Fruit fly (Drosophila melanogaster) whole organism, embryonic: ENCODE results near the gene Phs.
A peak's percentile ranks its signal among the peaks of the same experiment; 100 is the strongest.

Source experiments
- Abd-B ChIP-seq: fragments of 200-800 bp; sonication (Bioruptor generic); optimal IDR thresholded peaks from 2 replicates; lab custom pipeline; 2018; ENCODE audit warnings: missing biosample characterization, mild to moderate bottlenecking, missing genetic modification characterization, moderate library complexity
- B-H1 ChIP-seq: fragments of 200-800 bp; sonication (Bioruptor generic); IDR thresholded peaks from 3 replicates; pipeline ENCODE4 v1.3.6; 2022; ENCODE audit warnings: missing biosample characterization, missing genetic modification characterization
- CG10147 ChIP-seq: fragments of 200-800 bp; sonication (Bioruptor generic); optimal IDR thresholded peaks from 2 replicates; lab custom pipeline; 2019; ENCODE audit warnings: missing biosample characterization, mild to moderate bottlenecking, missing genetic modification characterization, moderate library complexity
- CG11456 ChIP-seq: fragments of 200-800 bp; sonication (Bioruptor generic); IDR thresholded peaks from 3 replicates; pipeline ENCODE4 v1.3.6; 2022; ENCODE audit warnings: missing biosample characterization, missing genetic modification characterization
- CG11504 ChIP-seq: fragments of 200-800 bp; sonication (Bioruptor generic); optimal IDR thresholded peaks from 3 replicates; lab custom pipeline; 2019; ENCODE audit warnings: missing biosample characterization, mild to moderate bottlenecking, missing genetic modification characterization, moderate library complexity
- CG11696 ChIP-seq: fragments of 200-800 bp; sonication (Bioruptor generic); IDR thresholded peaks from 2 replicates; pipeline ENCODE4 v1.3.6; 2022; ENCODE audit warnings: missing biosample characterization, missing genetic modification characterization
- CG12744 ChIP-seq: fragments of 200-800 bp; sonication (Bioruptor generic); optimal IDR thresholded peaks from 2 replicates; lab custom pipeline; 2016; ENCODE audit warnings: missing biosample characterization, missing genetic modification characterization
- CG13894 ChIP-seq: fragments of 200-800 bp; sonication (Bioruptor generic); optimal IDR thresholded peaks from 3 replicates; lab custom pipeline; 2018; ENCODE audit warnings: missing biosample characterization, mild to moderate bottlenecking, missing genetic modification characterization, moderate library complexity
- CG14014 ChIP-seq: fragments of 200-800 bp; sonication (Bioruptor generic); IDR thresholded peaks from 2 replicates; pipeline ENCODE4 v1.3.6; 2022; ENCODE audit warnings: missing biosample characterization, missing genetic modification characterization
- CG14441 ChIP-seq: fragments of 200-800 bp; sonication (Bioruptor generic); IDR thresholded peaks from 2 replicates; pipeline ENCODE4 v1.3.6; 2022; ENCODE audit warnings: missing biosample characterization, missing genetic modification characterization
- CG14965 ChIP-seq: fragments of 200-800 bp; sonication (Bioruptor generic); optimal IDR thresholded peaks from 2 replicates; lab custom pipeline; 2016; ENCODE audit warnings: missing biosample characterization, missing genetic modification characterization, borderline replicate concordance
- CG17359 ChIP-seq: fragments of 200-800 bp; sonication (Bioruptor generic); optimal IDR thresholded peaks from 3 replicates; lab custom pipeline; 2018; ENCODE audit warnings: missing biosample characterization, mild to moderate bottlenecking, missing genetic modification characterization, moderate library complexity
- CG2199 ChIP-seq: fragments of 200-800 bp; sonication (Bioruptor generic); IDR thresholded peaks from 3 replicates; pipeline ENCODE4 v1.3.6; 2022; ENCODE audit warnings: missing biosample characterization, missing genetic modification characterization
- CG2875 ChIP-seq: fragments of 200-800 bp; sonication (Bioruptor generic); optimal IDR thresholded peaks from 2 replicates; lab custom pipeline; 2017; ENCODE audit warnings: missing biosample characterization, mild to moderate bottlenecking, missing genetic modification characterization, missing genetic modification reagents
- CG30403 ChIP-seq: fragments of 200-800 bp; sonication (Bioruptor generic); optimal IDR thresholded peaks from 3 replicates; lab custom pipeline; 2016; ENCODE audit warnings: missing biosample characterization, missing genetic modification characterization
- CG3407 ChIP-seq: fragments of 200-800 bp; sonication (Bioruptor generic); optimal IDR thresholded peaks from 2 replicates; lab custom pipeline; 2018; ENCODE audit warnings: missing biosample characterization, mild to moderate bottlenecking, missing genetic modification characterization
- CG34376 ChIP-seq: fragments of 200-800 bp; sonication (Bioruptor generic); optimal IDR thresholded peaks from 2 replicates; lab custom pipeline; 2018; ENCODE audit warnings: missing biosample characterization, mild to moderate bottlenecking, missing genetic modification characterization
- CG3726 ChIP-seq: fragments of 200-800 bp; sonication (Bioruptor generic); IDR thresholded peaks from 3 replicates; pipeline ENCODE4, ENCODE4 v1.3.6; 2022; ENCODE audit warnings: missing biosample characterization, missing genetic modification characterization
- CG3838 ChIP-seq: fragments of 200-800 bp; sonication (Bioruptor generic); optimal IDR thresholded peaks from 3 replicates; lab custom pipeline; 2016; ENCODE audit warnings: missing biosample characterization, missing genetic modification characterization
- CG4404 ChIP-seq: fragments of 200-800 bp; sonication (Bioruptor generic); IDR thresholded peaks from 2 replicates; pipeline ENCODE4 v1.3.6; 2022; ENCODE audit warnings: missing biosample characterization, missing genetic modification characterization
- CG8388 ChIP-seq: fragments of 200-800 bp; sonication (Bioruptor generic); optimal IDR thresholded peaks from 2 replicates; lab custom pipeline; 2019; ENCODE audit warnings: missing biosample characterization, mild to moderate bottlenecking, missing genetic modification characterization, moderate library complexity
- CG8478 ChIP-seq: fragments of >200 bp; optimal IDR thresholded peaks from 2 replicates; lab custom pipeline; 2018
- CG9797 ChIP-seq: fragments of 200-800 bp; sonication (Bioruptor generic); optimal IDR thresholded peaks from 3 replicates; lab custom pipeline; 2018; ENCODE audit warnings: missing biosample characterization, mild to moderate bottlenecking, missing genetic modification characterization
- CoRest ChIP-seq: fragments of 200-800 bp; sonication (Bioruptor generic); optimal IDR thresholded peaks from 3 replicates; lab custom pipeline; 2018; ENCODE audit warnings: missing biosample characterization, mild to moderate bottlenecking, missing genetic modification characterization, moderate library complexity
- Doc2 ChIP-seq: fragments of 200-800 bp; sonication (Bioruptor generic); IDR thresholded peaks from 2 replicates; pipeline ENCODE4 v1.3.6; 2022; ENCODE audit warnings: missing biosample characterization, missing genetic modification characterization
- Fer3 ChIP-seq: fragments of 200-800 bp; sonication (Bioruptor generic); optimal IDR thresholded peaks from 2 replicates; lab custom pipeline; 2018; ENCODE audit warnings: missing biosample characterization, mild to moderate bottlenecking, missing genetic modification characterization, moderate library complexity
- GATAe ChIP-seq: fragments of 200-800 bp; sonication (Bioruptor generic); conservative IDR thresholded peaks from 2 replicates; pipeline ENCODE4 v1.3.6; 2022; ENCODE audit warnings: missing biosample characterization, missing genetic modification characterization
- MBD-R2 ChIP-seq: fragments of 200-800 bp; sonication (Bioruptor generic); IDR thresholded peaks from 2 replicates; pipeline ENCODE4 v1.3.6; 2022; ENCODE audit warnings: missing biosample characterization, missing genetic modification characterization
- PHDP ChIP-seq: fragments of 200-800 bp; sonication (Bioruptor generic); optimal IDR thresholded peaks from 3 replicates; lab custom pipeline; 2018; ENCODE audit warnings: missing biosample characterization, mild to moderate bottlenecking, missing genetic modification characterization, moderate library complexity
- Pdp1 ChIP-seq, 2 experiments: fragments of 200-800 bp; sonication (Bioruptor generic); optimal IDR thresholded peaks; 3 replicates each; lab custom pipeline; 2016; ENCODE audit warnings: missing biosample characterization in 2 of 2, missing genetic modification characterization in 2 of 2, mild to moderate bottlenecking in 1 of 2, moderate library complexity in 1 of 2
- Six4 ChIP-seq: fragments of 200-800 bp; sonication (Bioruptor generic); optimal IDR thresholded peaks from 2 replicates; lab custom pipeline; 2016; ENCODE audit warnings: missing biosample characterization, missing genetic modification characterization
- ap ChIP-seq: fragments of 200-800 bp; sonication (Bioruptor generic); IDR thresholded peaks from 2 replicates; pipeline ENCODE4 v1.3.6; 2022; ENCODE audit warnings: missing biosample characterization, missing genetic modification characterization
- ato ChIP-seq: fragments of 200-800 bp; sonication (Bioruptor generic); IDR thresholded peaks from 2 replicates; pipeline ENCODE4 v1.3.6; 2022; ENCODE audit warnings: missing biosample characterization, missing genetic modification characterization; ENCODE audit not compliant: partially characterized antibody
- chm ChIP-seq: fragments of 200-800 bp; sonication (Bioruptor generic); IDR thresholded peaks from 2 replicates; pipeline ENCODE4 v1.3.6; 2022; ENCODE audit warnings: missing biosample characterization, missing genetic modification characterization
- crc ChIP-seq: fragments of 200-800 bp; sonication (Bioruptor generic); optimal IDR thresholded peaks from 2 replicates; lab custom pipeline; 2016; ENCODE audit warnings: missing biosample characterization, missing genetic modification characterization
- cwo ChIP-seq: fragments of 200-800 bp; sonication (Bioruptor generic); optimal IDR thresholded peaks from 3 replicates; lab custom pipeline; 2017; ENCODE audit warnings: missing biosample characterization, missing genetic modification characterization, mild to moderate bottlenecking, moderate library complexity, missing genetic modification reagents
- dimm ChIP-seq: fragments of 200-800 bp; sonication (Bioruptor generic); IDR thresholded peaks from 2 replicates; pipeline ENCODE4 v1.3.6; 2022; ENCODE audit warnings: missing biosample characterization, missing genetic modification characterization
- ftz-f1 ChIP-seq: fragments of 200-800 bp; sonication (Bioruptor generic); optimal IDR thresholded peaks from 2 replicates; lab custom pipeline; 2016; ENCODE audit warnings: missing biosample characterization, missing genetic modification characterization
- fu2 ChIP-seq: fragments of 200-800 bp; sonication (Bioruptor generic); optimal IDR thresholded peaks from 2 replicates; lab custom pipeline; 2016; ENCODE audit warnings: missing biosample characterization, missing genetic modification characterization
- inv ChIP-seq: fragments of 200-800 bp; sonication (Bioruptor generic); IDR thresholded peaks from 2 replicates; pipeline ENCODE4 v1.3.6; 2022; ENCODE audit warnings: missing biosample characterization, missing genetic modification characterization; ENCODE audit not compliant: partially characterized antibody
- nau ChIP-seq: fragments of 200-800 bp; sonication (Bioruptor generic); optimal IDR thresholded peaks from 3 replicates; lab custom pipeline; 2017; ENCODE audit warnings: missing biosample characterization, mild to moderate bottlenecking, missing genetic modification characterization, missing genetic modification reagents
- pb ChIP-seq: fragments of 200-800 bp; sonication (Bioruptor generic); optimal IDR thresholded peaks from 3 replicates; lab custom pipeline; 2016; ENCODE audit warnings: missing biosample characterization, missing genetic modification characterization
- pfk ChIP-seq: fragments of 200-800 bp; sonication (Bioruptor generic); optimal IDR thresholded peaks from 2 replicates; lab custom pipeline; 2018; ENCODE audit warnings: missing biosample characterization, mild to moderate bottlenecking, missing genetic modification characterization, moderate library complexity
- pum ChIP-seq: fragments of 200-800 bp; sonication (Bioruptor generic); optimal IDR thresholded peaks from 2 replicates; lab custom pipeline; 2016; ENCODE audit warnings: missing biosample characterization, missing genetic modification characterization
- rib ChIP-seq: fragments of 200-800 bp; sonication (Bioruptor generic); IDR thresholded peaks from 2 replicates; pipeline ENCODE4 v1.3.6; 2022; ENCODE audit warnings: missing biosample characterization, missing genetic modification characterization
- sr ChIP-seq: fragments of 200-800 bp; sonication (Bioruptor generic); IDR thresholded peaks from 3 replicates; pipeline ENCODE4 v1.3.6; 2022; ENCODE audit warnings: missing biosample characterization, missing genetic modification characterization
- stwl ChIP-seq: fragments of 200-800 bp; sonication (Bioruptor generic); optimal IDR thresholded peaks from 3 replicates; lab custom pipeline; 2018; ENCODE audit warnings: missing biosample characterization, mild to moderate bottlenecking, missing genetic modification characterization, moderate library complexity
- tna ChIP-seq: fragments of 200-800 bp; sonication (Bioruptor generic); IDR thresholded peaks from 2 replicates; pipeline ENCODE4 v1.3.6; 2022; ENCODE audit warnings: missing biosample characterization, missing genetic modification characterization; ENCODE audit not compliant: partially characterized antibody
- tup ChIP-seq: fragments of 200-800 bp; sonication (Bioruptor generic); optimal IDR thresholded peaks from 2 replicates; lab custom pipeline; 2016; ENCODE audit warnings: missing biosample characterization, mild to moderate bottlenecking, missing genetic modification characterization, moderate library complexity
- z ChIP-seq: fragments of 200-800 bp; sonication (Bioruptor generic); IDR thresholded peaks from 3 replicates; pipeline ENCODE4 v1.3.6; 2022; ENCODE audit warnings: missing biosample characterization, missing genetic modification characterization

The Phs gene

dm6 chr3L:15588514-15589138, 31.1 kb upstream of the Phs start, which contains the start of gene RhoGAP71E (continued):
- peak; percentile 45 for TF ChIP-seq cwo
- TF ChIP-seq GATAe (GFP tag; lab: Robert Waterston, UW): no peak
- no peak for TF ChIP-seq ap (GFP tag; lab: Robert Waterston, UW)
- no peak for TF ChIP-seq CG8478
- TF ChIP-seq Doc2 (GFP tag; lab: Robert Waterston, UW): no peak
- TF ChIP-seq pfk (GFP tag; lab: Kevin White, UChicago): peak; percentile 26
- no peak for TF ChIP-seq CG8388 (GFP tag; lab: Kevin White, UChicago)
- peak; percentile 4; the same call in 1 of the 3 replicates for TF ChIP-seq CG3726
- TF ChIP-seq Abd-B (GFP tag; lab: Kevin White, UChicago): no peak
- TF ChIP-seq CG30403 (GFP tag; lab: Kevin White, UChicago): no peak
- TF ChIP-seq CG17359: peak; percentile 44
- TF ChIP-seq CG2199: no peak
- no peak for TF ChIP-seq fu2 (GFP tag; lab: Kevin White, UChicago)
- peak; percentile 17 for TF ChIP-seq nau
- TF ChIP-seq CG14965 (GFP tag; lab: Kevin White, UChicago): no peak
- TF ChIP-seq stwl: no peak
- peak; percentile 34 for TF ChIP-seq CG34376 (GFP tag; lab: Kevin White, UChicago)
- no peak for TF ChIP-seq CG10147 (GFP tag; lab: Kevin White, UChicago)
- peak; percentile 47; the same call in 1 of the 2 replicates for TF ChIP-seq CG14014 (GFP tag; lab: Robert Waterston, UW)
- TF ChIP-seq MBD-R2 (GFP tag; lab: Robert Waterston, UW): peak; percentile 44; the same call in 1 of the 2 replicates
- TF ChIP-seq Six4 (GFP tag; lab: Kevin White, UChicago): no peak
- peak; percentile 56 for TF ChIP-seq CG11504 (tag; lab: Kevin White, UChicago)
- peak; percentile 27; the same call in 1 of the 3 replicates for TF ChIP-seq B-H1 (GFP tag; lab: Robert Waterston, UW)
- peak; percentile 87 for TF ChIP-seq CG9797
- TF ChIP-seq Pdp1 (GFP tag; optimal IDR thresholded peaks at IDR 0.05; lab: Kevin White, UChicago): peak in 1 of 2 experiments; percentile 48
- TF ChIP-seq CG14441 (GFP tag; lab: Robert Waterston, UW): no peak
- peak; percentile 89 for TF ChIP-seq chm (GFP tag; lab: Robert Waterston, UW)
- TF ChIP-seq CG3838 (GFP tag; lab: Kevin White, UChicago): no peak
- peak; percentile 54 for TF ChIP-seq rib (GFP tag; lab: Robert Waterston, UW)
- no peak for TF ChIP-seq pum (GFP tag; lab: Kevin White, UChicago)
- TF ChIP-seq CG11456 (GFP tag; lab: Robert Waterston, UW): 0 out of 3 replicates have a peak, but pooled peaks have one; percentile 54
- TF ChIP-seq CG4404: no peak
- no peak for TF ChIP-seq inv (GFP tag; lab: Robert Waterston, UW)
- TF ChIP-seq tna (GFP tag; lab: Robert Waterston, UW): no peak
- peak; percentile 23 for TF ChIP-seq PHDP
- TF ChIP-seq ato (GFP tag; lab: Robert Waterston, UW): peak; percentile 52; the same call in 1 of the 2 replicates
- TF ChIP-seq CG2875 (GFP tag; lab: Kevin White, UChicago): no peak
- TF ChIP-seq dimm (GFP tag; lab: Robert Waterston, UW): no peak
- peak; percentile 48 for TF ChIP-seq CoRest (tag; lab: Kevin White, UChicago)
- TF ChIP-seq CG11696 (GFP tag; lab: Robert Waterston, UW): peak; percentile 36; the same call in 1 of the 2 replicates
- TF ChIP-seq CG13894: peak; percentile 59
- TF ChIP-seq pb (GFP tag; lab: Kevin White, UChicago): peak; percentile 40
- no peak for TF ChIP-seq CG3407
- TF ChIP-seq z (GFP tag; lab: Robert Waterston, UW): no peak
- no peak for TF ChIP-seq CG12744 (GFP tag; lab: Kevin White, UChicago)
- no peak for TF ChIP-seq tup (GFP tag; lab: Kevin White, UChicago)
- TF ChIP-seq sr (GFP tag; lab: Robert Waterston, UW): no peak
- peak; percentile 31 for TF ChIP-seq Fer3 (tag; lab: Kevin White, UChicago)
- no peak for TF ChIP-seq ftz-f1
- TF ChIP-seq crc (GFP tag; lab: Kevin White, UChicago): no peak
